Fruit fly (Drosophila melanogaster) whole organism, embryonic: ENCODE results near the gene CG1572.
A peak's percentile ranks its signal among the peaks of the same experiment; 100 is the strongest.

Experiments used
- CG10321 ChIP-seq: fragments of 200-800 bp; sonication (Bioruptor generic); IDR thresholded peaks from 2 replicates; pipeline ENCODE4 v1.3.6; 2022; ENCODE audit warnings: missing biosample characterization, missing genetic modification characterization
- CG10366 ChIP-seq: fragments of 200-800 bp; sonication (Bioruptor generic); IDR thresholded peaks from 2 replicates; pipeline ENCODE4 v1.3.6; 2022; ENCODE audit warnings: missing biosample characterization, missing genetic modification characterization
- CG12769 ChIP-seq: fragments of 200-800 bp; sonication (Bioruptor generic); optimal IDR thresholded peaks from 2 replicates; lab custom pipeline; 2019; ENCODE audit warnings: missing biosample characterization, mild to moderate bottlenecking, missing genetic modification characterization, moderate library complexity
- CG13123 ChIP-seq: fragments of 200-800 bp; sonication (Bioruptor generic); optimal IDR thresholded peaks from 2 replicates; lab custom pipeline; 2016; ENCODE audit warnings: missing biosample characterization, missing genetic modification characterization
- CG14965 ChIP-seq: fragments of 200-800 bp; sonication (Bioruptor generic); optimal IDR thresholded peaks from 2 replicates; lab custom pipeline; 2016; ENCODE audit warnings: missing biosample characterization, missing genetic modification characterization, borderline replicate concordance
- CG1602 ChIP-seq: fragments of 200-800 bp; sonication (Bioruptor generic); optimal IDR thresholded peaks from 3 replicates; lab custom pipeline; 2016; ENCODE audit warnings: missing biosample characterization, missing genetic modification characterization
- CG1603 ChIP-seq: fragments of 200-800 bp; sonication (Bioruptor generic); optimal IDR thresholded peaks from 2 replicates; lab custom pipeline; 2019; ENCODE audit warnings: missing biosample characterization, mild to moderate bottlenecking, missing genetic modification characterization, moderate library complexity
- CG16779 ChIP-seq: fragments of 200-800 bp; sonication (Bioruptor generic); IDR thresholded peaks from 2 replicates; pipeline ENCODE4 v1.3.6; 2022; ENCODE audit warnings: missing biosample characterization, missing genetic modification characterization
- CG16813 ChIP-seq: fragments of 200-800 bp; sonication (Bioruptor generic); IDR thresholded peaks from 3 replicates; pipeline ENCODE4 v1.3.6; 2022; ENCODE audit warnings: missing biosample characterization, missing genetic modification characterization; ENCODE audit not compliant: partially characterized antibody
- CG18011 ChIP-seq: fragments of 200-800 bp; sonication (Bioruptor generic); optimal IDR thresholded peaks from 2 replicates; lab custom pipeline; 2017; ENCODE audit warnings: missing biosample characterization, missing genetic modification characterization, mild to moderate bottlenecking, moderate library complexity, missing genotype
- CG1832 ChIP-seq: fragments of 200-800 bp; sonication (Bioruptor generic); optimal IDR thresholded peaks from 2 replicates; lab custom pipeline; 2017; ENCODE audit warnings: missing biosample characterization, mild to moderate bottlenecking, missing genetic modification characterization, inconsistent platforms
- CG18764 ChIP-seq: fragments of 200-800 bp; sonication (Bioruptor generic); optimal IDR thresholded peaks from 3 replicates; lab custom pipeline; 2016; ENCODE audit warnings: missing biosample characterization, missing genetic modification characterization
- CG30403 ChIP-seq: fragments of 200-800 bp; sonication (Bioruptor generic); optimal IDR thresholded peaks from 3 replicates; lab custom pipeline; 2016; ENCODE audit warnings: missing biosample characterization, missing genetic modification characterization
- CG42726 ChIP-seq: fragments of 200-800 bp; sonication (Bioruptor generic); IDR thresholded peaks from 2 replicates; pipeline ENCODE4 v1.3.6; 2022; ENCODE audit warnings: missing biosample characterization, missing genetic modification characterization; ENCODE audit not compliant: partially characterized antibody
- CG5180 ChIP-seq: fragments of 200-800 bp; sonication (Bioruptor generic); optimal IDR thresholded peaks from 3 replicates; lab custom pipeline; 2017; ENCODE audit warnings: missing biosample characterization, missing genetic modification characterization, mild to moderate bottlenecking, moderate library complexity, missing genetic modification reagents
- CG7357 ChIP-seq: fragments of 200-800 bp; sonication (Bioruptor generic); IDR thresholded peaks from 3 replicates; pipeline ENCODE4 v1.3.6; 2022; ENCODE audit warnings: missing biosample characterization, missing genetic modification characterization
- CG7963 ChIP-seq: fragments of 200-800 bp; sonication (Bioruptor generic); IDR thresholded peaks from 3 replicates; pipeline ENCODE4 v1.3.6; 2022; ENCODE audit warnings: missing biosample characterization, missing genetic modification characterization; ENCODE audit not compliant: partially characterized antibody
- CHES-1-like ChIP-seq: fragments of 200-800 bp; sonication (Bioruptor generic); optimal IDR thresholded peaks from 2 replicates; lab custom pipeline; 2016; ENCODE audit warnings: missing biosample characterization, missing genetic modification characterization
- Doc2 ChIP-seq: fragments of 200-800 bp; sonication (Bioruptor generic); IDR thresholded peaks from 2 replicates; pipeline ENCODE4 v1.3.6; 2022; ENCODE audit warnings: missing biosample characterization, missing genetic modification characterization
- Fer3 ChIP-seq: fragments of 200-800 bp; sonication (Bioruptor generic); optimal IDR thresholded peaks from 2 replicates; lab custom pipeline; 2018; ENCODE audit warnings: missing biosample characterization, mild to moderate bottlenecking, missing genetic modification characterization, moderate library complexity
- GATAe ChIP-seq: fragments of 200-800 bp; sonication (Bioruptor generic); conservative IDR thresholded peaks from 2 replicates; pipeline ENCODE4 v1.3.6; 2022; ENCODE audit warnings: missing biosample characterization, missing genetic modification characterization
- HHEX ChIP-seq: fragments of 200-800 bp; sonication (Bioruptor generic); optimal IDR thresholded peaks from 3 replicates; lab custom pipeline; 2017; ENCODE audit warnings: missing biosample characterization, mild to moderate bottlenecking, missing genetic modification characterization, missing genetic modification reagents
- Med ChIP-seq: fragments of 200-800 bp; sonication (Bioruptor generic); peaks from one replicate; lab custom pipeline; 2016; ENCODE audit warnings: missing biosample characterization, missing genetic modification characterization, mild to moderate bottlenecking, inconsistent platforms, moderate library complexity
- Meics ChIP-seq: fragments of 200-800 bp; sonication (Bioruptor generic); optimal IDR thresholded peaks from 2 replicates; lab custom pipeline; 2017; ENCODE audit warnings: missing biosample characterization, mild to moderate bottlenecking, missing genetic modification characterization
- NK7.1 ChIP-seq: fragments of 200-800 bp; sonication (Bioruptor generic); optimal IDR thresholded peaks from 3 replicates; lab custom pipeline; 2016; ENCODE audit warnings: missing biosample characterization, missing genetic modification characterization
- Oaz ChIP-seq: fragments of 200-800 bp; sonication (Bioruptor generic); IDR thresholded peaks from 2 replicates; pipeline ENCODE4 v1.3.6; 2022; ENCODE audit warnings: missing biosample characterization, missing genetic modification characterization
- Pdp1 ChIP-seq, 2 experiments: fragments of 200-800 bp; sonication (Bioruptor generic); optimal IDR thresholded peaks; 3 replicates each; lab custom pipeline; 2016; ENCODE audit warnings: missing biosample characterization in 2 of 2, missing genetic modification characterization in 2 of 2, mild to moderate bottlenecking in 1 of 2, moderate library complexity in 1 of 2
- Ravus ChIP-seq: fragments of 200-800 bp; sonication (Bioruptor generic); IDR thresholded peaks from 2 replicates; pipeline ENCODE4 v1.3.6; 2022; ENCODE audit warnings: missing biosample characterization, missing genetic modification characterization
- Rfx ChIP-seq: fragments of 200-800 bp; sonication (Bioruptor generic); IDR thresholded peaks from 2 replicates; pipeline ENCODE4 v1.3.6; 2022; ENCODE audit warnings: missing biosample characterization, missing genetic modification characterization
- Rx ChIP-seq: fragments of 200-800 bp; sonication (Bioruptor generic); IDR thresholded peaks from 2 replicates; pipeline ENCODE4 v1.3.6; 2022; ENCODE audit warnings: missing biosample characterization, missing genetic modification characterization
- Six4 ChIP-seq: fragments of 200-800 bp; sonication (Bioruptor generic); optimal IDR thresholded peaks from 2 replicates; lab custom pipeline; 2016; ENCODE audit warnings: missing biosample characterization, missing genetic modification characterization
- Taf1 ChIP-seq: fragments of 200-800 bp; sonication (Bioruptor generic); IDR thresholded peaks from 2 replicates; pipeline ENCODE4 v1.3.6; 2022; ENCODE audit warnings: missing biosample characterization, missing genetic modification characterization
- Trl ChIP-seq, 3 experiments: fragments of >200 bp in 2 of 3; fragments of 200-800 bp in 1 of 3; sonication (Bioruptor generic) in 1 of 3; optimal IDR thresholded peaks; 2 replicates in 1 of 3; 3 replicates in 2 of 3; lab custom pipeline; 2016 to 2017; ENCODE audit warnings: missing biosample characterization in 1 of 3, missing genetic modification characterization in 1 of 3
- bowl ChIP-seq: fragments of 200-800 bp; sonication (Bioruptor generic); IDR thresholded peaks from 2 replicates; pipeline ENCODE4 v1.3.6; 2022; ENCODE audit warnings: missing biosample characterization, missing genetic modification characterization
- chinmo ChIP-seq: fragments of 200-800 bp; sonication (Bioruptor generic); IDR thresholded peaks from 4 replicates; pipeline ENCODE4 v1.3.6; 2022; ENCODE audit warnings: missing biosample characterization, missing genetic modification characterization; ENCODE audit not compliant: partially characterized antibody
- corto ChIP-seq: fragments of 200-800 bp; sonication (Bioruptor generic); optimal IDR thresholded peaks from 2 replicates; lab custom pipeline; 2016; ENCODE audit warnings: missing biosample characterization, mild to moderate bottlenecking, missing genetic modification characterization, moderate library complexity
- dimm ChIP-seq: fragments of 200-800 bp; sonication (Bioruptor generic); IDR thresholded peaks from 2 replicates; pipeline ENCODE4 v1.3.6; 2022; ENCODE audit warnings: missing biosample characterization, missing genetic modification characterization
- esg ChIP-seq: fragments of 200-800 bp; sonication (Bioruptor generic); conservative IDR thresholded peaks from 2 replicates; pipeline ENCODE4 v1.3.6; 2022; ENCODE audit warnings: missing biosample characterization, missing genetic modification characterization
- grn ChIP-seq: fragments of 200-800 bp; sonication (Bioruptor generic); optimal IDR thresholded peaks from 3 replicates; lab custom pipeline; 2017; ENCODE audit warnings: missing biosample characterization, missing genetic modification characterization
- jumu ChIP-seq: fragments of 200-800 bp; sonication (Bioruptor generic); optimal IDR thresholded peaks from 3 replicates; lab custom pipeline; 2016; ENCODE audit warnings: missing biosample characterization, missing genetic modification characterization
- kni ChIP-seq: fragments of 200-800 bp; sonication (Bioruptor generic); optimal IDR thresholded peaks from 3 replicates; lab custom pipeline; 2017; ENCODE audit warnings: mild to moderate bottlenecking, missing biosample characterization, missing genetic modification reagents, missing genetic modification characterization
- lola ChIP-seq, 3 experiments: fragments of >200 bp in 2 of 3; fragments of 200-800 bp in 1 of 3; sonication (Bioruptor generic) in 1 of 3; optimal IDR thresholded peaks; 2 replicates each; lab custom pipeline; 2017 to 2019; ENCODE audit warnings: missing biosample characterization in 3 of 3, missing genetic modification characterization in 3 of 3, mild to moderate bottlenecking in 1 of 3, moderate library complexity in 1 of 3
- pfk ChIP-seq: fragments of 200-800 bp; sonication (Bioruptor generic); optimal IDR thresholded peaks from 2 replicates; lab custom pipeline; 2018; ENCODE audit warnings: missing biosample characterization, mild to moderate bottlenecking, missing genetic modification characterization, moderate library complexity
- run ChIP-seq: fragments of 200-800 bp; sonication (Bioruptor generic); optimal IDR thresholded peaks from 3 replicates; lab custom pipeline; 2018; ENCODE audit warnings: missing biosample characterization, mild to moderate bottlenecking, missing genetic modification characterization
- shn ChIP-seq: fragments of 200-800 bp; sonication (Bioruptor generic); optimal IDR thresholded peaks from 3 replicates; lab custom pipeline; 2016; ENCODE audit warnings: missing biosample characterization, missing genetic modification characterization
- sisA ChIP-seq: fragments of 200-800 bp; sonication (Bioruptor generic); IDR thresholded peaks from 2 replicates; pipeline ENCODE4 v1.3.6; 2022; ENCODE audit warnings: missing biosample characterization, missing genetic modification characterization
- so ChIP-seq: fragments of 200-800 bp; sonication (Bioruptor generic); IDR thresholded peaks from 3 replicates; pipeline ENCODE4 v1.3.6; 2022; ENCODE audit warnings: missing biosample characterization, missing genetic modification characterization
- unpg ChIP-seq: fragments of 200-800 bp; sonication (Bioruptor generic); optimal IDR thresholded peaks from 3 replicates; lab custom pipeline; 2018; ENCODE audit warnings: missing biosample characterization, mild to moderate bottlenecking, missing genetic modification characterization, moderate library complexity
- zen ChIP-seq: fragments of 200-800 bp; sonication (Bioruptor generic); optimal IDR thresholded peaks from 3 replicates; lab custom pipeline; 2018; ENCODE audit warnings: missing biosample characterization, mild to moderate bottlenecking, missing genetic modification characterization, moderate library complexity
- zen2 ChIP-seq: fragments of 200-800 bp; sonication (Bioruptor generic); IDR thresholded peaks from 3 replicates; pipeline ENCODE4 v1.3.6; 2022; ENCODE audit warnings: missing biosample characterization, missing genetic modification characterization; ENCODE audit not compliant: partially characterized antibody

Gene CG1572

DNA sequence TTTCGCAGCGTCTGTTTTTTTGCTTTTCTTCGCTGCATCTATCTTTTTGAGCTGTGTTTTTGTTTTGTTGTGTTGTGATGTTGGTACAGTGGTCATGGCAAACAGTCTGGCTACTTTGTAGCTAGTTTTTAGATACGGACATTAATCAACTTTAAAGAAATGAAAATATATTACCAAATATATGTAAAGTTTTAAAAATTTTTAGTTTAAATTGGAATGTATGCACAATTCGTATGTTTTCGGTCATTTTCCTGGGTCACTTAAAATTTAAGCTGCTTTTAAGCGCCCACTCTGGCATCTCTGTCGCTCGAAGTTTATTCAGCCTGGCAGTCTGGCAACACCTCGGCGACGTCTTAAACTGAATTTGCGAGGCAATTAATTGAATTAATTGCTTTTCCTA is 18.1 kb upstream of the CG1572 start, which contains the start of gene CG11695 (continued):
- peak; percentile 46 for TF ChIP-seq Rx (GFP tag; lab: Robert Waterston, UW)
- TF ChIP-seq CG18764, result peak; percentile 22
- TF ChIP-seq shn (GFP tag; lab: Kevin White, UChicago), result no peak
- no peak for TF ChIP-seq CG42726 (GFP tag; lab: Robert Waterston, UW)
- no peak for TF ChIP-seq chinmo
- TF ChIP-seq CG16779, result no peak
- peak; percentile 35 to 47 for TF ChIP-seq Pdp1 (GFP tag; optimal IDR thresholded peaks at IDR 0.05; lab: Kevin White, UChicago)
- peak; percentile 18 for TF ChIP-seq HHEX (GFP tag; lab: Kevin White, UChicago)
- no peak for TF ChIP-seq CG1832 (GFP tag; lab: Kevin White, UChicago)
- TF ChIP-seq CG5180 (GFP tag; lab: Kevin White, UChicago), result no peak
- no peak for TF ChIP-seq kni (GFP tag; lab: Kevin White, UChicago)
- no peak for TF ChIP-seq bowl
- no peak for TF ChIP-seq CG12769 (tag; lab: Kevin White, UChicago)
- peak; percentile 3 for TF ChIP-seq Six4 (GFP tag; lab: Kevin White, UChicago)
- TF ChIP-seq CG7963 (GFP tag; lab: Robert Waterston, UW), result no peak
- TF ChIP-seq zen, result peak; percentile 54
- 0 out of 2 replicates have a peak, but pooled peaks have one; percentile 42 for TF ChIP-seq Oaz (GFP tag; lab: Robert Waterston, UW)
- peak; percentile 60 for TF ChIP-seq CG1602 (GFP tag; lab: Kevin White, UChicago)
- peak; percentile 49; the same call in 1 of the 2 replicates for TF ChIP-seq Taf1 (GFP tag; lab: Robert Waterston, UW)
- TF ChIP-seq Rfx (GFP tag; lab: Robert Waterston, UW), result peak; percentile 81
- TF ChIP-seq run (tag; lab: Kevin White, UChicago), result no peak
- TF ChIP-seq zen2, result no peak
- TF ChIP-seq pfk, result no peak
- peak; percentile 62 for TF ChIP-seq Meics (GFP tag; lab: Kevin White, UChicago)
- peak; percentile 33 for TF ChIP-seq CHES-1-like (GFP tag; lab: Kevin White, UChicago)
- peak; percentile 91 for TF ChIP-seq Med (GFP tag; lab: Kevin White, UChicago)
- no peak; the same call in 1 of the 2 replicates for TF ChIP-seq Ravus
- TF ChIP-seq dimm, result no peak
- TF ChIP-seq CG16813 (GFP tag; lab: Robert Waterston, UW), result no peak
- peak; percentile 47; the same call in 1 of the 2 replicates for TF ChIP-seq esg
- peak; percentile 56 for TF ChIP-seq sisA (GFP tag; lab: Robert Waterston, UW)
- TF ChIP-seq CG18011, result peak; percentile 23
- no peak for TF ChIP-seq NK7.1 (GFP tag; lab: Kevin White, UChicago)
- peak; percentile 51 for TF ChIP-seq CG1603
- TF ChIP-seq CG14965 (GFP tag; lab: Kevin White, UChicago), result no peak
- TF ChIP-seq GATAe (GFP tag; lab: Robert Waterston, UW), result no peak
- TF ChIP-seq CG7357 (GFP tag; lab: Robert Waterston, UW), result no peak
- no peak for TF ChIP-seq CG13123 (GFP tag; lab: Kevin White, UChicago)
- no peak for TF ChIP-seq so (GFP tag; lab: Robert Waterston, UW)
- TF ChIP-seq Trl (optimal IDR thresholded peaks at IDR 0.05; lab: Kevin White, UChicago), result no peak
- peak; percentile 36 for TF ChIP-seq Trl (GFP tag; optimal IDR thresholded peaks at IDR 0.05; lab: Kevin White, UChicago)
- TF ChIP-seq Fer3 (tag; lab: Kevin White, UChicago), result peak; percentile 72
- TF ChIP-seq unpg (GFP tag; lab: Kevin White, UChicago), result peak; percentile 71
- TF ChIP-seq CG30403, result peak; percentile 73
- TF ChIP-seq Doc2 (GFP tag; lab: Robert Waterston, UW), result no peak
- TF ChIP-seq grn, result no peak
- TF ChIP-seq lola (GFP tag; optimal IDR thresholded peaks at IDR 0.05; lab: Kevin White, UChicago), result peak in 1 of 3 experiments; percentile 58
- no peak for TF ChIP-seq CG10321 (GFP tag; lab: Robert Waterston, UW)
- TF ChIP-seq CG10366 (GFP tag; lab: Robert Waterston, UW), result peak; percentile 56
- peak; percentile 8 for TF ChIP-seq jumu (GFP tag; lab: Kevin White, UChicago)
- no peak for TF ChIP-seq corto (GFP tag; lab: Kevin White, UChicago)
